Fruit fly (Drosophila melanogaster) S2 (cell line): ENCODE results near the gene trh.

ENCODE experiments used
- CG8478 ChIP-seq: fragments of >200 bp; optimal IDR thresholded peaks from 2 replicates; lab custom pipeline; 2018
- CTCF ChIP-seq, 2 experiments: fragments of >200 bp; optimal IDR thresholded peaks; 2 replicates each; lab custom pipeline; 2018

DNA sequence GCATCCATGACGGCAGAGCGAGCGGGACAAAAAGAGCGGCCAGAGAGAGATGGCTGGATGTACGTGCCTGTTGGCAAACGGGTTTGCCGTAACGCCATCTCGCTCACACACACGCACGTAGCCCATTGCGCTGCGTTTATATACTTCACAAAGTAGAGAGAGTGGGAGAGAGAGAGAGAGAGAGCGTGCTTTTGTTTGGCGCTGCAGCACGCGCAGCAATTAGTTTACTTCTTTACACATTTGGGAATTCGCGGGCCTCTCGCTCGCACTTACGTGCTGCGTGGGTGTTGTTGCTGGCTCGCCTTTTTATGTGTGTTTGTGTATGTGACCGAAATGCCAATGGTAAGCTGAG lies 14.4 kb downstream of the trh start:
- TF ChIP-seq CG8478 (lab: Kevin White, UChicago) = peak; percentile 86
- TF ChIP-seq CTCF (optimal IDR thresholded peaks at IDR 0.05; lab: Kevin White, UChicago) = peak; percentile 42 to 77
